Fruit fly (Drosophila melanogaster) whole organism, pupa: Measurements from ENCODE around the gene Pex23.

Experiments
- CG12605 ChIP-seq: fragments of 200-800 bp; sonication (Bioruptor generic); IDR thresholded peaks from 2 replicates; pipeline ENCODE4 v1.3.6; 2022; ENCODE audit warnings: missing biosample characterization, missing genetic modification characterization
- CG13204 ChIP-seq: fragments of 200-800 bp; sonication (Bioruptor generic); optimal IDR thresholded peaks from 2 replicates; lab custom pipeline; 2018; ENCODE audit warnings: missing biosample characterization, mild to moderate bottlenecking, missing genetic modification characterization, moderate library complexity
- CG9948 ChIP-seq: fragments of 200-800 bp; sonication (Bioruptor generic); optimal IDR thresholded peaks from 2 replicates; lab custom pipeline; 2018; ENCODE audit warnings: missing biosample characterization, mild to moderate bottlenecking, missing genetic modification characterization, moderate library complexity

DNA sequence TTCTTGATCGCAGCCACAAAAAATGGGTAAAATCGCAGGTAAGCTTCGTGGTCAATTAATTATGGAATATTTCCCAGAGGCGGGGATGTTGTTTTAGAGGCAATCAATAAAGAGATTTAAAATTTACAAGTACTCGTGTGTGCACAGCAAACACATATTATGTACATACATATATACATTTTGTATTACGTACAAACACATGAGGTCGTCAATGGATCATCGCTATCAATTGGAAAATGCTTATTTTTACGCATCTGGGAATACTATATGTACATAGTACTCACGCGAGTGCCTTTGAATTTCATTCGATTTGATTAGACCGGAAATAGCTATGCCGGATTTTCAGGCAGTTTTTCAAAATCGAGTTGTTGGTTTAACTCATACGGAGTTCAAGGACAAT, 15.8 kb upstream of the Pex23 start:
- no peak for TF ChIP-seq CG12605 (GFP tag; lab: Robert Waterston, UW)
- no peak for TF ChIP-seq CG9948 (tag; lab: Kevin White, UChicago)
- TF ChIP-seq CG13204 (GFP tag; lab: Kevin White, UChicago), result no peak
